2 fruit fly cellular contexts compared by ENCODE assay signal in genomic region chr2L:10251592-10251991, dm6.
TF ChIP-seq lines count a peak whose summit lies in the region.

Gene Ror, plus strand, starts transcription at chr2L:10251843.

- no peak for TF ChIP-seq CTCF in whole organism, embryonic (GFP tag; optimal IDR thresholded peaks at IDR 0.05; lab: Kevin White, UChicago)

TF ChIP-seq in whole organism, embryonic, 481 proteins besides CTCF, POLR2A, EP300 and RAD21:
- TF ChIP-seq Dll (GFP tag; IDR thresholded peaks at IDR 0.05; lab: Robert Waterston, UW; ENCODE audit: partially characterized antibody) (0 out of 4 replicates have a peak, but pooled peaks have one; percentile 12), stc (GFP tag; IDR thresholded peaks at IDR 0.05; lab: Robert Waterston, UW) (no peak), CG15073 (GFP tag; optimal IDR thresholded peaks at IDR 0.05; lab: Kevin White, UChicago) (no peak), CG30020 (tag; optimal IDR thresholded peaks at IDR 0.05; lab: Kevin White, UChicago) (peak; percentile 64), Deaf1 (tag; optimal IDR thresholded peaks at IDR 0.05; lab: Kevin White, UChicago) (no peak), HmgZ (tag; optimal IDR thresholded peaks at IDR 0.05; lab: Kevin White, UChicago) (no peak), BEAF-32 (GFP tag; optimal IDR thresholded peaks at IDR 0.05; lab: Kevin White, UChicago) (peak; percentile 50), CG2116 (GFP tag; optimal IDR thresholded peaks at IDR 0.05; lab: Kevin White, UChicago) (peak; percentile 71), CG4820 (GFP tag; optimal IDR thresholded peaks at IDR 0.05; lab: Kevin White, UChicago) (no peak), Scr (GFP tag; IDR thresholded peaks at IDR 0.05; lab: Robert Waterston, UW; ENCODE audit: partially characterized antibody) (peak; percentile 47; the same call in 1 of the 2 replicates), CG2202 (tag; optimal IDR thresholded peaks at IDR 0.05; lab: Kevin White, UChicago) (no peak), shn (GFP tag; optimal IDR thresholded peaks at IDR 0.05; lab: Kevin White, UChicago) (no peak), CG7786 (GFP tag; optimal IDR thresholded peaks at IDR 0.05; lab: Kevin White, UChicago) (no peak), Rfx (GFP tag; IDR thresholded peaks at IDR 0.05; lab: Robert Waterston, UW) (no peak), unc-4 (GFP tag; IDR thresholded peaks at IDR 0.05; lab: Robert Waterston, UW; ENCODE audit: partially characterized antibody) (peak; percentile 47; the same call in 1 of the 2 replicates), pzg (GFP tag; optimal IDR thresholded peaks at IDR 0.05; lab: Kevin White, UChicago) (no peak), NK7.1 (GFP tag; optimal IDR thresholded peaks at IDR 0.05; lab: Kevin White, UChicago) (no peak), Myb (GFP tag; optimal IDR thresholded peaks at IDR 0.05; lab: Kevin White, UChicago) (no peak), CG3065 (GFP tag; optimal IDR thresholded peaks at IDR 0.05; lab: Kevin White, UChicago) (no peak), stwl (tag; optimal IDR thresholded peaks at IDR 0.05; lab: Kevin White, UChicago) (peak; percentile 1), bigmax (GFP tag; optimal IDR thresholded peaks at IDR 0.05; lab: Kevin White, UChicago) (no peak), HLH3B (GFP tag; IDR thresholded peaks at IDR 0.05; lab: Robert Waterston, UW) (no peak), CG10462 (GFP tag; optimal IDR thresholded peaks at IDR 0.05; lab: Kevin White, UChicago) (no peak), nerfin-1 (tag; optimal IDR thresholded peaks at IDR 0.05; lab: Kevin White, UChicago) (peak; percentile 43), gt (GFP tag; IDR thresholded peaks at IDR 0.05; lab: Robert Waterston, UW) (no peak), CG13287 (GFP tag; IDR thresholded peaks at IDR 0.05; lab: Robert Waterston, UW; ENCODE audit: partially characterized antibody) (no peak), NFAT (GFP tag; IDR thresholded peaks at IDR 0.05; lab: Robert Waterston, UW) (no peak), tgo (GFP tag; IDR thresholded peaks at IDR 0.05; lab: Robert Waterston, UW) (no peak), CG1529 (GFP tag; optimal IDR thresholded peaks at IDR 0.05; lab: Kevin White, UChicago) (no peak), CG6175 (GFP tag; IDR thresholded peaks at IDR 0.05; lab: Robert Waterston, UW) (no peak), Oaz (GFP tag; IDR thresholded peaks at IDR 0.05; lab: Robert Waterston, UW) (no peak), Dref (GFP tag; IDR thresholded peaks at IDR 0.05; lab: Robert Waterston, UW) (no peak), CG34376 (GFP tag; optimal IDR thresholded peaks at IDR 0.05; lab: Kevin White, UChicago) (no peak), PHDP (tag; optimal IDR thresholded peaks at IDR 0.05; lab: Kevin White, UChicago) (no peak), CG8388 (GFP tag; optimal IDR thresholded peaks at IDR 0.05; lab: Kevin White, UChicago) (no peak), cas (GFP tag; IDR thresholded peaks at IDR 0.05; lab: Robert Waterston, UW) (no peak), pita (GFP tag; optimal IDR thresholded peaks at IDR 0.05; lab: Kevin White, UChicago) (no peak), HLH54F (GFP tag; optimal IDR thresholded peaks at IDR 0.05; lab: Kevin White, UChicago) (no peak), CG18764 (GFP tag; optimal IDR thresholded peaks at IDR 0.05; lab: Kevin White, UChicago) (no peak), D19A (tag; optimal IDR thresholded peaks at IDR 0.05; lab: Kevin White, UChicago) (no peak), MESR4 (GFP tag; optimal IDR thresholded peaks at IDR 0.05; lab: Kevin White, UChicago) (peak; percentile 7)
TF ChIP-seq in whole organism, embryonic: peak in this region for 9.

TF ChIP-seq in whole organism, pupa, 21 proteins besides CTCF, POLR2A, EP300 and RAD21:
- TF ChIP-seq CG14655 (GFP tag; optimal IDR thresholded peaks at IDR 0.05; lab: Kevin White, UChicago) (no peak), EcR (GFP tag; optimal IDR thresholded peaks at IDR 0.05; lab: Kevin White, UChicago) (peak; percentile 69)
